Fruit fly (Drosophila melanogaster) whole organism, larva: ENCODE data around the gene janA.

ENCODE experiments used
- noc ChIP-seq: fragments of 200-800 bp; sonication (Bioruptor generic); optimal IDR thresholded peaks from 3 replicates; lab custom pipeline; 2019; ENCODE audit warnings: missing biosample characterization, mild to moderate bottlenecking, missing genetic modification characterization, moderate library complexity

The janA gene

DNA sequence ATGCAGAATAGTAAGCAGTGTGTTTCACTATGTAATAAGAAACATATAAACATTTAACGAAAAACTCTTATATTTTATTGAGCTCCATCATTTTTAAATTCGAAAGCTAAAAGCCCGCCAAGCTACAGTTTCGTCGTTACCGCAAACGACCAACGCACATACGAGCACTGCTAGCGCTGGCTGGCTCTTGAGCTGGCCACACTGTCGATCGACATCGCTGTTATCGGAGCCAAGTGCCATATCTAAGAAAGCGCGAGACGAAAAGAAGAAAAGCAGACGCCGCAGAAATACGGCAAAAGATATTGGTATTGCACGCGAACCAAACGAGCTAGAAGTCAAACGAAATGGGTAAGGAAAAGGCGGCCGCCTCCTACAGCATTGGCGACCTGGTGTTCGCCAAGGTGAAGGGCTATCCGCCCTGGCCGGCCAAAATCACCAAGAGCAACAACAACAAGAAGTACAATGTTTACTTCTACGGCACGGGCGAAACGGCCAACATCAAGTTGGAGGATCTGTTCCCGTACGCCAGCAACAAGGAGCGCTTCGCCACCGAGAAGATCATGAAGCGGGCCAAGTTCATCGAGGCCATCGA lies 13.2 kb upstream of the janA start, which contains the start of gene Jasper:
TSS of gene Jasper (plus strand) at position 60 of the 592 bp plus-strand sequence.
- TF ChIP-seq noc = no peak

DNA sequence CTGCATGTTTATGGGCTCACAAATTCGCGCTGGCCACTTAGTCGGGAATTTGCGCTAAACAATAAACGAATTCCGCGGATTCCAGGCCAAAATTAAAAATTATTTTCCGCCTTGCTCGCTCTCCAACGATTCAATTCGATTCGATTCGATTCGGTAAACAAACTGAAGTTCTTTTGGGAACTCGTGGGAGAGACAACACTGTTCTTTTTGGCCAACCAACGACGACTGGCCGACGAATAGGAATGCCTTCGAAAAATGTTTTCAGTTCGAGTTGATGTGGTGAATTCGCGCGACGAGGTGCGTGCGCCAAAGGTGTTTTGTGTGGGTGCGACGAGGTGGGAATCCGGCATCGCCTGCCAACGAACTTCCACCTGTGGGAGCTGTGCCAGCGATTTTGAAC lies 12.6 kb upstream of the janA start, which contains the start of gene CG15528:
TSS of gene CG15528 (minus strand) at position 180 of the 400 bp plus-strand sequence.
- no peak for TF ChIP-seq noc

DNA sequence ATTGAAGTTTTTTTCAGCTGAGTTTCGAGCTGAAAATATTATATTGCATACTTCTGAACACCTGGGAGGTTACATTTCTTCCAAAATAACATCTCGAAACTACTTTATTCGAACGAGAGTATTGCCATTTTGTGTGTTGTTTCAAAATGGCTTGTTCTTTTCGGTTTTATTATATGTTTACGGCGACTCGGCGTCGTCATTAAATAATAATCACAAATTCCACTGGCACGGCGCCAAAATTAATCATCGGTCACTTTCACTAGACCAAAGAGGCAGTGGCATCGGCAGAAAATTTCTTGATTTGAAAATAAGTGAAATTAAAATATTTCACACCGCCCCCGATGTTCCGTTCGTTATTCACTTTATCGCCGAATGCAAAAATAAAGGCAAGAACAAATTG lies 11.1 kb upstream of the janA start:
- TF ChIP-seq noc = no peak

- TF ChIP-seq noc = peak; percentile 90
These were observed 7.0 kb upstream of the janA start, which contains the start of the genes RpL32 and CG7943 for dm6 chr3R:30046029-30047001. RpL32 (minus strand) TSS chr3R:30046161. CG7943 (plus strand) TSS chr3R:30046470.

dm6 chr3R:30043139-30043744 lies 3.9 kb upstream of the janA start, which contains the start of gene Sry-delta:
Sry-delta (plus strand) TSS chr3R:30043341.
- no peak for TF ChIP-seq noc

dm6 chr3R:30040879-30041278 lies 1.5 kb upstream of the janA start:
- no peak for TF ChIP-seq noc

DNA sequence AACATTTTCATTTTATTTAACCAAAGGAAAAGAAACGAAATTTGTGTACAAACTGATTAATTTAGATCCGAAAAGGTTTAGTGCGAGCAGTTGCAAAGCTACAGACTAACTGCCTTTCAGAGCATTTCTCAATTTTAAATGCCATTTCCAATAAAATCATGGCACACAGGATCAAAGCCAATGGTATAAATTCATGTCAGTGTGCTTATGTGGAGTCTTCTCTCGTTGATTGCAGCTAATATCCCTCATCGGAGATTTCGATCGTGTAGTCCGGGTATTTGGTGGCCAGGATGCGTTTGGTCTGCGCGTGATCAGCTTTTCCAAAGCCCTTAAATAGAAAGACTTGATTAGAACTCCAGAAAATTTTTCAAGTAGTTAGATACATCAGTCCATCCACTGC lies 705 bp downstream of the janA start, which contains the start of gene janB:
TSS of gene janB (minus strand) at position 101 of the 400 bp plus-strand sequence.
- no peak for TF ChIP-seq noc

DNA sequence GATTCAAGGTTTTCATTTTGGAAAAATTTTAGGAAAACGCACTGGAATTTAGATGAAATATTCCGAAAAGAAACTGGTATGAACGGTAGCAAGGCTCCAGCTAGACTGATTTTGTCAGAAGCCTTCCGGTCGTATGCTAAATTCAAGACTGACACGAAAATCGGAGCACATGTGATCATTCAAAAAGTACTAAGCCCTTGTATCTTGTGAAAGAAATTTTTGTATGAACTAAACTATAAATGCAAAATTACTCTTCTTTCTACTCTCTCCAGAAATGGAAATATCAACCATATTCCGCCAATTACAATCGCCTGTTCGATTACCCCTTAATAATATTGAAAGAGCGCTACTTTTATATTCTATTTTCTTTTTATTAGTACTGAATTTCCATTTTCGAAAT lies 1.7 kb downstream of the janA start, which contains the start of gene ocn:
TSS of gene ocn (minus strand) at position 101 of the 400 bp plus-strand sequence.
- TF ChIP-seq noc = no peak

- no peak for TF ChIP-seq noc
These were observed 2.7 kb downstream of the janA start, which contains the start of gene ZIPIC for dm6 chr3R:30036609-30037008. ZIPIC (minus strand) TSS chr3R:30036870.

- no peak for TF ChIP-seq noc
These were observed 7.1 kb downstream of the janA start for dm6 chr3R:30032281-30032680.

dm6 chr3R:30030061-30030460 lies 9.3 kb downstream of the janA start:
- no peak for TF ChIP-seq noc

DNA sequence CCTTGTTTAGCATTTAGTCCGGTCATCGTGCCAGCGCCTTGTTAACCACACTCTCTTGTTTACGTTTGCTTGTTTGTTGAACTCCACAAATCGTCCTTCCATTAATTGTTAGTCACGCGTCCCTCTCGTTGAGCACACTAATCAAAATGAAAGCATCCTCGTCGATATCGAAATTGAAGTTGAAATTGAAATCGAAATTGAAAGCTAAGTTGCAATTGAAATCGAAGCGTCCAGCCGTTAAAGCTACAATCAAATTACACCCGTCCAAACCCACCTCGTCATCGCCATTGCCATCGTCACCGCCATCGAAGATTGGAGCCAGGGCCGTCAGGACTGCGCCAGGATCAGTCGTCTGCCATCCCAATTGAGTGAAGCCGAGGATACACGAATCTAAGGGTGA lies 15.9 kb downstream of the janA start:
- no peak for TF ChIP-seq noc

dm6 chr3R:30022452-30023028 lies 16.8 kb downstream of the janA start, which contains the start of the genes RpS28a and Axn:
RpS28a (minus strand) TSS chr3R:30022648.
Axn (plus strand) TSS chr3R:30022842.
- TF ChIP-seq noc = no peak

- no peak for TF ChIP-seq noc
These were observed 17.5 kb downstream of the janA start, which contains the start of gene Mgat2 for dm6 chr3R:30021559-30022451. Mgat2 (minus strand) TSS chr3R:30022221.

DNA sequence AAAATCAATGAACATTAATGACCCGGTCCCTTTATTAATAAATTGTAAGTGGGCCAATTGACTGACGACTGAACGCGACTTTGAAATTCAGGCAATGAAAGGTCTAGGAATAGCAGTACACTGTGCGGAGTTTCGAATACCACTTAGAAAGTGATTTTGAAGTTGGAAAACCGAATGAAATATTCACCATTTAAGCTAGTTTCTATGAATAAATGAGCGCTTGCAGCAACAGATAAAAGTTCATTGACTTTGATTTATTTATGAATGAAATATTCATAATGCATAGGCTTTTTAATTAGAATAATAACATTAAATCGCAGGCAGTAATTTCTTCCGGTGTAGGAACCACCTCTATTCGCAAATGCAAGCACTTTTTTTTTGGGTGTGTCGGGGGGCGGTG lies 18.3 kb downstream of the janA start:
- TF ChIP-seq noc = no peak
